Worm (Caenorhabditis elegans) whole organism, L2 larva: ENCODE results near the gene msp-63.
A peak's percentile ranks its signal among the peaks of the same experiment; 100 is the strongest.

Experiments
- C34F6.9 ChIP-seq: fragments of 150-350 bp; optimal IDR thresholded peaks from 2 replicates; lab custom pipeline; 2014; ENCODE audit warnings: missing biosample characterization, missing genetic modification characterization
- F13H6.1 ChIP-seq: sonication (generic microtip); optimal IDR thresholded peaks from 2 replicates; lab custom pipeline; 2016; ENCODE audit warnings: missing genetic modification characterization, missing compliant biosample characterization
- R02D3.7 ChIP-seq: fragments of 150-350 bp; optimal IDR thresholded peaks from 2 replicates; lab custom pipeline; 2014; ENCODE audit warnings: missing biosample characterization, missing genetic modification characterization
- Y55F3AM.14 ChIP-seq: fragments of 200-800 bp; sonication (Bioruptor generic); optimal IDR thresholded peaks from 2 replicates; lab custom pipeline; 2018; ENCODE audit warnings: mild to moderate bottlenecking, missing genetic modification characterization, missing compliant biosample characterization
- alr-1 ChIP-seq: fragments of 150-350 bp; optimal IDR thresholded peaks from 2 replicates; lab custom pipeline; 2014; ENCODE audit warnings: missing biosample characterization, missing genetic modification characterization
- aly-2 ChIP-seq: fragments of 150-350 bp; optimal IDR thresholded peaks from 2 replicates; lab custom pipeline; 2014; ENCODE audit warnings: missing biosample characterization, missing genetic modification characterization
- ama-1 ChIP-seq: fragments of 150-350 bp; optimal IDR thresholded peaks from 2 replicates; lab custom pipeline; 2018; ENCODE audit warnings: inconsistent platforms
- blmp-1 ChIP-seq: sonication (generic microtip); optimal IDR thresholded peaks from 2 replicates; lab custom pipeline; 2017; ENCODE audit warnings: missing genetic modification characterization, mild to moderate bottlenecking, missing compliant biosample characterization, antibody characterized with exemption, moderate library complexity; ENCODE audit not compliant: insufficient read depth
- ceh-16 ChIP-seq: fragments of 150-350 bp; optimal IDR thresholded peaks from 2 replicates; lab custom pipeline; 2014; ENCODE audit warnings: missing biosample characterization, missing genetic modification characterization
- crh-2 ChIP-seq: sonication (generic microtip); optimal IDR thresholded peaks from 2 replicates; lab custom pipeline; 2017; ENCODE audit warnings: missing biosample characterization, missing genetic modification characterization
- dmd-4 ChIP-seq: sonication (generic microtip); optimal IDR thresholded peaks from 2 replicates; lab custom pipeline; 2017; ENCODE audit warnings: missing biosample characterization, missing genetic modification characterization
- elt-3 ChIP-seq: sonication (generic microtip); optimal IDR thresholded peaks from 2 replicates; lab custom pipeline; 2017; ENCODE audit warnings: missing biosample characterization, missing genetic modification characterization
- fos-1 ChIP-seq: fragments of 150-350 bp; optimal IDR thresholded peaks from 2 replicates; lab custom pipeline; 2014; ENCODE audit warnings: missing biosample characterization, missing genetic modification characterization
- gmeb-1 ChIP-seq: fragments of 150-350 bp; optimal IDR thresholded peaks from 2 replicates; lab custom pipeline; 2014; ENCODE audit warnings: missing biosample characterization, missing genetic modification characterization
- lin-13 ChIP-seq: fragments of 150-350 bp; optimal IDR thresholded peaks from 2 replicates; lab custom pipeline; 2014; ENCODE audit warnings: missing biosample characterization, missing genetic modification reagents, missing genetic modification characterization
- lin-39 ChIP-seq: fragments of 150-350 bp; optimal IDR thresholded peaks from 2 replicates; lab custom pipeline; 2014; ENCODE audit warnings: missing biosample characterization, missing genetic modification reagents, missing genetic modification characterization
- lsy-2 ChIP-seq, 2 experiments: fragments of 150-350 bp in 1 of 2; sonication (generic microtip) in 1 of 2; optimal IDR thresholded peaks; 2 replicates each; lab custom pipeline; 2014 to 2017; ENCODE audit warnings: missing biosample characterization in 2 of 2, missing genetic modification characterization in 2 of 2
- mab-5 ChIP-seq: fragments of 150-350 bp; optimal IDR thresholded peaks from 2 replicates; lab custom pipeline; 2014; ENCODE audit warnings: missing biosample characterization, missing genetic modification characterization
- mbf-1 ChIP-seq: sonication (generic microtip); optimal IDR thresholded peaks from 2 replicates; lab custom pipeline; 2017; ENCODE audit warnings: missing biosample characterization, missing genetic modification characterization
- nhr-11 ChIP-seq: fragments of 150-350 bp; optimal IDR thresholded peaks from 2 replicates; lab custom pipeline; 2014; ENCODE audit warnings: missing biosample characterization, missing genetic modification characterization
- nhr-12 ChIP-seq: fragments of 150-350 bp; optimal IDR thresholded peaks from 2 replicates; lab custom pipeline; 2014; ENCODE audit warnings: missing biosample characterization, missing genetic modification characterization
- nhr-129 ChIP-seq: fragments of 150-350 bp; optimal IDR thresholded peaks from 2 replicates; lab custom pipeline; 2014; ENCODE audit warnings: missing biosample characterization, missing genetic modification characterization
- nhr-21 ChIP-seq: fragments of 150-350 bp; optimal IDR thresholded peaks from 2 replicates; lab custom pipeline; 2014; ENCODE audit warnings: missing biosample characterization, missing genetic modification characterization
- nhr-25 ChIP-seq: fragments of 150-350 bp; sonication (generic microtip); optimal IDR thresholded peaks from 3 replicates; lab custom pipeline; 2014; ENCODE audit warnings: missing biosample characterization, missing genetic modification characterization
- nhr-6 ChIP-seq: fragments of 150-350 bp; optimal IDR thresholded peaks from 2 replicates; lab custom pipeline; 2014; ENCODE audit warnings: missing biosample characterization, missing genetic modification characterization
- nhr-77 ChIP-seq: fragments of 150-350 bp; optimal IDR thresholded peaks from 2 replicates; lab custom pipeline; 2014; ENCODE audit warnings: missing biosample characterization, missing genetic modification characterization
- peb-1 ChIP-seq: fragments of 150-350 bp; optimal IDR thresholded peaks from 2 replicates; lab custom pipeline; 2014; ENCODE audit warnings: missing biosample characterization, missing genetic modification characterization
- sem-4 ChIP-seq: fragments of 150-350 bp; optimal IDR thresholded peaks from 2 replicates; lab custom pipeline; 2014; ENCODE audit warnings: missing biosample characterization, missing genetic modification reagents, missing genetic modification characterization
- sma-9 ChIP-seq, 2 experiments: fragments of 150-350 bp in 1 of 2; sonication (generic microtip) in 1 of 2; optimal IDR thresholded peaks; 2 replicates each; lab custom pipeline; 2014 to 2016; ENCODE audit warnings: missing genetic modification characterization in 2 of 2, mild to moderate bottlenecking in 1 of 2, missing biosample characterization in 1 of 2, missing compliant biosample characterization in 1 of 2, missing genetic modification reagents in 1 of 2, moderate library complexity in 1 of 2
- unc-39 ChIP-seq: fragments of 150-350 bp; optimal IDR thresholded peaks from 2 replicates; lab custom pipeline; 2014; ENCODE audit warnings: missing biosample characterization, missing genetic modification characterization
- unc-55 ChIP-seq: fragments of 150-350 bp; sonication (generic microtip); optimal IDR thresholded peaks from 3 replicates; lab custom pipeline; 2014; ENCODE audit warnings: missing biosample characterization, missing genetic modification reagents, missing genetic modification characterization
- unc-62 ChIP-seq: fragments of 150-350 bp; optimal IDR thresholded peaks from 2 replicates; lab custom pipeline; 2014; ENCODE audit warnings: missing biosample characterization, missing genetic modification reagents, missing genetic modification characterization
- zag-1 ChIP-seq: fragments of 150-350 bp; optimal IDR thresholded peaks from 2 replicates; lab custom pipeline; 2014; ENCODE audit warnings: missing biosample characterization, missing genetic modification characterization
- ztf-1 ChIP-seq: fragments of 200-800 bp; sonication (Bioruptor generic); conservative IDR thresholded peaks from 2 replicates; pipeline ENCODE4 v1.3.6; 2022; ENCODE audit warnings: missing genetic modification characterization, missing compliant biosample characterization

Gene msp-63

ce11 chrII:5844694-5845129, 47.5 kb upstream of the msp-63 start (continued):
- peak; percentile 94 for TF ChIP-seq aly-2 (tag; lab: Kevin White, UChicago)
- peak; percentile 99 for TF ChIP-seq zag-1 (tag; lab: Kevin White, UChicago)
- no peak for TF ChIP-seq alr-1 (tag; lab: Kevin White, UChicago)
- peak; percentile 99 for TF ChIP-seq F13H6.1 (tag; lab: Kevin White, UChicago)
- peak; percentile 88 for TF ChIP-seq nhr-11 (tag; lab: Kevin White, UChicago)
- TF ChIP-seq blmp-1 (tag; lab: Kevin White, UChicago), result peak; percentile 82
- peak; percentile 99 for TF ChIP-seq nhr-129 (tag; lab: Kevin White, UChicago)
- TF ChIP-seq ama-1 (lab: Kevin White, UChicago), result peak; percentile 100
- peak; percentile 99 for TF ChIP-seq unc-55 (GFP tag; lab: Kevin White, UChicago)
- TF ChIP-seq unc-39 (tag; lab: Kevin White, UChicago), result peak; percentile 63

DNA sequence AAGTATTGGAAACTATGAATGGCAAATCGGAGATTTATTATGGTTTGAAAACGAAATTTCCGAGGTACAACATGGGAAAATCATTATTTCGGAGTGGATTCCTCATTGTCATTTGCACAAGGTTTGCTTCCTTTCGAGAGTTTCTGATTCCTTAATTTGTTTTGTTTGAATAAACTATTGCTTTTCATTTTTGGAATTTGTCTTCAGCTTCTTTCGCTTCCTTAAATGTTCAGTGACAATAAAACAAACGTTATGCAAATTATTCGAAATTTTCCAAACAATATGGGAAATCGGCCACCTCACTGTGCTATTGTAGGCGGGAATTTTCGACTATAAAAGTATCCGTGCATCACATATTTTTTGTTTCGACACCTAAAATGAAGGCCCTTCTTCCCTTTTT, 44.6 kb upstream of the msp-63 start, which contains the start of gene nep-25:
Gene nep-25 (plus strand): TSS at position 375 of the 400 bp plus-strand sequence.
- TF ChIP-seq peb-1 (no peak), alr-1 (tag; lab: Kevin White, UChicago) (no peak), lsy-2 (tag; optimal IDR thresholded peaks at IDR 0.05; lab: Kevin White, UChicago) (no peak), mab-5 (tag; lab: Kevin White, UChicago) (no peak), blmp-1 (tag; lab: Kevin White, UChicago) (no peak), Y55F3AM.14 (GFP tag; lab: Kevin White, UChicago) (no peak), gmeb-1 (tag; lab: Kevin White, UChicago) (no peak), nhr-77 (tag; lab: Kevin White, UChicago) (no peak), crh-2 (tag; lab: Kevin White, UChicago) (no peak), sma-9 (GFP tag; optimal IDR thresholded peaks at IDR 0.05; lab: Kevin White, UChicago) (no peak), sma-9 (tag; optimal IDR thresholded peaks at IDR 0.05; lab: Kevin White, UChicago) (no peak), nhr-12 (no peak), nhr-21 (no peak), nhr-25 (no peak), unc-62 (GFP tag; lab: Kevin White, UChicago) (no peak), R02D3.7 (no peak), ceh-16 (tag; lab: Kevin White, UChicago) (no peak), ama-1 (lab: Kevin White, UChicago) (no peak), elt-3 (tag; lab: Kevin White, UChicago) (no peak), dmd-4 (tag; lab: Kevin White, UChicago) (no peak)

DNA sequence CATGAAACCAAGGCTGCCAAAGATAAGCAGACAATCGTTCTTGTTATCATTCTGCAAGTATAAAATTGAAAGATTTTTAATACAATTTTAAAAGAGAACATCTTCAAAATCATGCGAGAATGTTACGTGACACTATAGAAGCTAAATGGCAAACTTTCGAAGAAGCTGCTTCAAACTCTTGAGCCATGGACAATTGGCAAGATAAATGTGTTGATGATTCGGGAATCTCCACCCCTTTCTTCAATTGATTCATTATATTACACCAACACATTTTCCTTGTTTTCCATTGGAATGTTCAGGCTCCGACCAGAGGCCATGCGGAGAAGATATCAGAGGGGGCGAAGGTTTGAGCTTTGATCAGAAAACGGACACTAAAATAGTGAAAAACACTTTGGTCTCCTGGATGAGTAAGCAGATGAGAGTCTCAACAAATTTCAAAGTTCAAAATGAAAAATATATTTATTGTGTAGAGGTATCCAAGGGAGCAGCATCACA, 43.9 kb upstream of the msp-63 start, which contains the start of gene lec-5:
Gene lec-5 (minus strand): TSS at position 51 of the 495 bp plus-strand sequence.
- TF ChIP-seq mab-5 (tag; lab: Kevin White, UChicago) (peak; percentile 25), lsy-2 (tag; optimal IDR thresholded peaks at IDR 0.05; lab: Kevin White, UChicago) (peak in 1 of 2 experiments; percentile 33), nhr-6 (tag; lab: Kevin White, UChicago) (no peak), nhr-129 (tag; lab: Kevin White, UChicago) (peak; percentile 45), sma-9 (GFP tag; optimal IDR thresholded peaks at IDR 0.05; lab: Kevin White, UChicago) (peak; percentile 60), sma-9 (tag; optimal IDR thresholded peaks at IDR 0.05; lab: Kevin White, UChicago) (no peak), F13H6.1 (tag; lab: Kevin White, UChicago) (peak; percentile 48)

DNA sequence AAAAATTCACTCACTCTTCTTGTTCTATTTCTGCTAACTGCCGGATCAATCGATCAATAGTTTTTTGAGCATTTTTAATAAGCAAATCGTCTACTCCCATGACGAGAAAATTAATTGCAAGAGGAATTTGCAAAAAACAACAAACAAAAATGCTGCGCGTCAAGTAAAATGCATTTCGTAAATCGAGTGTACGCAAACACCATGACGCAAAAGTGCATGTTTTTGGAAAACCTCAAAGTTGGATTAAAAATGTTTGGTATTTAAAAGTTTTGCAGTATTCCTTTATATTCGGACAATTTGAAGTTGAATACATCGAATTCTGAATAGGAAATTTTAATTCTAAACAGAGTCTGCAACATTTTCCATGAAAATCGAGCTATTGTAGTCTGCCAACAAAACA, 42.0 kb upstream of the msp-63 start, which contains the start of gene ZK1248.19:
Gene ZK1248.19 (minus strand): TSS at position 188 of the 400 bp plus-strand sequence.
- TF ChIP-seq gmeb-1 (tag; lab: Kevin White, UChicago) (peak; percentile 34), unc-55 (GFP tag; lab: Kevin White, UChicago) (peak; percentile 57), lin-39 (tag; lab: Kevin White, UChicago) (no peak), C34F6.9 (tag; lab: Kevin White, UChicago) (peak; percentile 36), sem-4 (tag; lab: Kevin White, UChicago) (no peak), lsy-2 (tag; optimal IDR thresholded peaks at IDR 0.05; lab: Kevin White, UChicago) (peak; percentile 4 to 63), nhr-129 (tag; lab: Kevin White, UChicago) (peak; percentile 44), sma-9 (GFP tag; optimal IDR thresholded peaks at IDR 0.05; lab: Kevin White, UChicago) (peak; percentile 13), sma-9 (tag; optimal IDR thresholded peaks at IDR 0.05; lab: Kevin White, UChicago) (no peak), elt-3 (tag; lab: Kevin White, UChicago) (no peak), R02D3.7 (peak; percentile 67)
- TF ChIP-seq, all 48 proteins: peak for 7

DNA sequence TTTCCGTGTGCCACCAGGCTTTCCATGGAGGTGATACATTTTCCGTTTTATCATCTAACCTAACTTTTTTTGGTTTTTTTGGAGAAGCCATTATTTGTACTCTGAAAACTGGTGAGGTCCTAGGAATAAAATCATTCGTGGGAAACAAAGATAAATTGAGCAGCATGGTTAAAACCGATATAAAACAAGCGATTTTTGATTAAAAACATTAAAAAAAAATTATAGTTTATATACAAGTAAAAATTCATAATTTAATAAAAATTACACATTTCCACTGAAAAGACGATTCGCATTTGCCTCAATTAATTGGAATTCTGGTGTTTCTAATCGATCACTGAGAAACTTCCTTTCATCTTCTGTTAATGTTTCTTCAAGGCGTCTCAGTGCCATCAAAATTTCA, 41.2 kb upstream of the msp-63 start, which contains the start of gene ZK1248.15:
Gene ZK1248.15 (minus strand): TSS at position 101 of the 400 bp plus-strand sequence.
- no peak for TF ChIP-seq C34F6.9 (tag; lab: Kevin White, UChicago)
- TF ChIP-seq ztf-1 (GFP tag; lab: Robert Waterston, UW), result no peak
- TF ChIP-seq mbf-1 (tag; lab: Kevin White, UChicago), result no peak
- no peak for TF ChIP-seq Y55F3AM.14 (GFP tag; lab: Kevin White, UChicago)
- no peak for TF ChIP-seq fos-1 (tag; lab: Kevin White, UChicago)
- TF ChIP-seq elt-3 (tag; lab: Kevin White, UChicago), result no peak
- TF ChIP-seq gmeb-1 (tag; lab: Kevin White, UChicago), result no peak
- no peak for TF ChIP-seq lin-13
